Worm (Caenorhabditis elegans): ENCODE results near the gene ZK896.1.

ce11 chrIV:12898823-12899222, 23.7 kb upstream of the ZK896.1 start:
- TF ChIP-seq ZK546.5 (tag; optimal IDR thresholded peaks at IDR 0.05) (no peak), snpc-4 (tag; optimal IDR thresholded peaks at IDR 0.05) (no peak), lin-13 (GFP tag; optimal IDR thresholded peaks at IDR 0.05) (no peak), ceh-82 (tag; optimal IDR thresholded peaks at IDR 0.05) (no peak), unc-39 (tag; optimal IDR thresholded peaks at IDR 0.05) (no peak), nhr-23 (tag; optimal IDR thresholded peaks at IDR 0.05) (no peak), egl-27 (tag; optimal IDR thresholded peaks at IDR 0.05) (no peak), ama-1 (optimal IDR thresholded peaks at IDR 0.05) (no peak), mdl-1 (tag; optimal IDR thresholded peaks at IDR 0.05) (no peak), alr-1 (tag; optimal IDR thresholded peaks at IDR 0.05) (no peak), fos-1 (tag; optimal IDR thresholded peaks at IDR 0.05) (no peak), unc-62 (GFP tag; optimal IDR thresholded peaks at IDR 0.05) (no peak), nhr-237 (tag; optimal IDR thresholded peaks at IDR 0.05) (no peak), lin-39 (tag; optimal IDR thresholded peaks at IDR 0.05) (no peak)
